Worm (Caenorhabditis elegans): ENCODE measurements around the gene F42A9.17.

F42A9.17 gene

ce11 chrIV:8608204-8608603, 3.5 kb downstream of the F42A9.17 start:
- TF ChIP-seq sptf-2 (GFP tag; optimal IDR thresholded peaks at IDR 0.05) (no peak), D2030.7 (GFP tag; IDR thresholded peaks at IDR 0.05) (no peak), B0019.2 (GFP tag; conservative IDR thresholded peaks at IDR 0.05) (no peak), rpc-1 (optimal IDR thresholded peaks at IDR 0.05) (no peak), rpc-1 (tag; optimal IDR thresholded peaks at IDR 0.05) (no peak), attf-6 (GFP tag; IDR thresholded peaks at IDR 0.05) (no peak), lag-1 (GFP tag; IDR thresholded peaks at IDR 0.05) (no peak), F33H1.4 (GFP tag; IDR thresholded peaks at IDR 0.05) (no peak), hsf-1 (GFP tag; IDR thresholded peaks at IDR 0.05) (no peak), fkh-3 (tag; optimal IDR thresholded peaks at IDR 0.05) (no peak), rcor-1 (GFP tag; IDR thresholded peaks at IDR 0.05) (no peak), lsy-27 (tag; optimal IDR thresholded peaks at IDR 0.05; ENCODE audit: borderline replicate concordance, insufficient read depth) (no peak), rec-8 (tag; optimal IDR thresholded peaks at IDR 0.05) (no peak), zfh-2 (GFP tag; conservative IDR thresholded peaks at IDR 0.05) (no peak), unc-62 (GFP tag; optimal IDR thresholded peaks at IDR 0.05) (no peak), snpc-1.1 (tag; optimal IDR thresholded peaks at IDR 0.05; ENCODE audit: insufficient read depth) (no peak), nhr-179 (tag; optimal IDR thresholded peaks at IDR 0.05) (no peak), F57A8.1 (GFP tag; optimal IDR thresholded peaks at IDR 0.05) (no peak), egl-44 (GFP tag; IDR thresholded peaks at IDR 0.05) (no peak), F39B2.1 (GFP tag; IDR thresholded peaks at IDR 0.05) (no peak), nhr-120 (GFP tag; IDR thresholded peaks at IDR 0.05) (no peak)

- TF ChIP-seq lsl-1 (GFP tag; optimal IDR thresholded peaks at IDR 0.05) (peak; percentile 54), F33H1.4 (GFP tag; IDR thresholded peaks at IDR 0.05) (peak; percentile 73)
Observed at ce11 chrIV:8607468-8607867, 4.3 kb downstream of the F42A9.17 start.

- TF ChIP-seq F55B11.4 (tag; optimal IDR thresholded peaks at IDR 0.05; ENCODE audit: borderline replicate concordance, insufficient read depth) (no peak), atf-7 (tag; optimal IDR thresholded peaks at IDR 0.05) (no peak), C17E4.6 (GFP tag; IDR thresholded peaks at IDR 0.05) (no peak), nhr-120 (GFP tag; IDR thresholded peaks at IDR 0.05) (no peak), fkh-3 (tag; optimal IDR thresholded peaks at IDR 0.05) (no peak), sptf-2 (GFP tag; optimal IDR thresholded peaks at IDR 0.05) (no peak), lin-40 (tag; optimal IDR thresholded peaks at IDR 0.05) (no peak)
Observed at ce11 chrIV:8605217-8605616, 6.5 kb downstream of the F42A9.17 start.

- TF ChIP-seq hmg-20 (GFP tag; IDR thresholded peaks at IDR 0.05) (no peak), nfya-1 (tag; optimal IDR thresholded peaks at IDR 0.05; ENCODE audit: borderline replicate concordance, insufficient read depth) (no peak), nhr-179 (tag; optimal IDR thresholded peaks at IDR 0.05) (no peak), lin-26 (GFP tag; IDR thresholded peaks at IDR 0.05) (no peak), lin-54 (GFP tag; optimal IDR thresholded peaks at IDR 0.05) (no peak), ztf-22 (GFP tag; optimal IDR thresholded peaks at IDR 0.05) (no peak), mxl-1 (tag; optimal IDR thresholded peaks at IDR 0.05) (no peak), athp-1 (tag; optimal IDR thresholded peaks at IDR 0.05) (no peak), tlf-1 (GFP tag; optimal IDR thresholded peaks at IDR 0.05) (no peak), snpc-1.3 (tag; optimal IDR thresholded peaks at IDR 0.05; ENCODE audit: insufficient read depth) (no peak), ztf-25 (GFP tag; IDR thresholded peaks at IDR 0.05) (no peak), akir-1 (GFP tag; optimal IDR thresholded peaks at IDR 0.05) (no peak), efl-1 (GFP tag; optimal IDR thresholded peaks at IDR 0.05) (no peak)
Observed at ce11 chrIV:8602877-8603276, 8.9 kb downstream of the F42A9.17 start, which contains the start of gene Y59H11AR.10. Gene Y59H11AR.10, plus strand, starts transcription at chrIV:8603177.
